Fruit fly (Drosophila melanogaster) whole organism, pupa: ENCODE measurements around the gene Sytbeta.

Experiments
- CG10348 ChIP-seq: fragments of 200-800 bp; sonication (Bioruptor generic); IDR thresholded peaks from 2 replicates; pipeline ENCODE4 v1.3.6; 2022; ENCODE audit warnings: missing biosample characterization, missing genetic modification characterization
- CG12605 ChIP-seq: fragments of 200-800 bp; sonication (Bioruptor generic); IDR thresholded peaks from 2 replicates; pipeline ENCODE4 v1.3.6; 2022; ENCODE audit warnings: missing biosample characterization, missing genetic modification characterization
- CG13204 ChIP-seq: fragments of 200-800 bp; sonication (Bioruptor generic); optimal IDR thresholded peaks from 2 replicates; lab custom pipeline; 2018; ENCODE audit warnings: missing biosample characterization, mild to moderate bottlenecking, missing genetic modification characterization, moderate library complexity
- CG14655 ChIP-seq: fragments of 200-800 bp; sonication (Bioruptor generic); optimal IDR thresholded peaks from 3 replicates; lab custom pipeline; 2017; ENCODE audit warnings: mild to moderate bottlenecking, missing biosample characterization, missing genetic modification reagents, missing genetic modification characterization
- CG15710 ChIP-seq: fragments of 200-800 bp; sonication (Bioruptor generic); optimal IDR thresholded peaks from 2 replicates; lab custom pipeline; 2018; ENCODE audit warnings: missing biosample characterization, mild to moderate bottlenecking, missing genetic modification characterization, moderate library complexity
- CG17806 ChIP-seq: fragments of 200-800 bp; sonication (Bioruptor generic); optimal IDR thresholded peaks from 2 replicates; lab custom pipeline; 2018; ENCODE audit warnings: missing biosample characterization, mild to moderate bottlenecking, missing genetic modification characterization, moderate library complexity
- CG32121 ChIP-seq: fragments of 200-800 bp; sonication (Bioruptor generic); IDR thresholded peaks from 2 replicates; pipeline ENCODE4 v1.3.6; 2022; ENCODE audit warnings: missing biosample characterization, missing genetic modification characterization
- CG34367 ChIP-seq: fragments of 200-800 bp; sonication (Bioruptor generic); optimal IDR thresholded peaks from 2 replicates; lab custom pipeline; 2018; ENCODE audit warnings: missing biosample characterization, mild to moderate bottlenecking, missing genetic modification characterization
- CG4496 ChIP-seq: fragments of 200-800 bp; sonication (Bioruptor generic); IDR thresholded peaks from 3 replicates; pipeline ENCODE4 v1.3.6; 2022; ENCODE audit warnings: missing biosample characterization, missing genetic modification characterization
- CG8159 ChIP-seq: fragments of 200-800 bp; sonication (Bioruptor generic); optimal IDR thresholded peaks from 3 replicates; lab custom pipeline; 2018; ENCODE audit warnings: missing biosample characterization, mild to moderate bottlenecking, missing genetic modification characterization, moderate library complexity
- CG8301 ChIP-seq: fragments of 200-800 bp; sonication (Bioruptor generic); optimal IDR thresholded peaks from 2 replicates; lab custom pipeline; 2018; ENCODE audit warnings: missing biosample characterization, mild to moderate bottlenecking, missing genetic modification characterization
- CG9948 ChIP-seq: fragments of 200-800 bp; sonication (Bioruptor generic); optimal IDR thresholded peaks from 2 replicates; lab custom pipeline; 2018; ENCODE audit warnings: missing biosample characterization, mild to moderate bottlenecking, missing genetic modification characterization, moderate library complexity
- D1 ChIP-seq: fragments of 200-800 bp; sonication (Bioruptor generic); optimal IDR thresholded peaks from 2 replicates; lab custom pipeline; 2018; ENCODE audit warnings: missing biosample characterization, mild to moderate bottlenecking, missing genetic modification characterization, moderate library complexity
- EcR ChIP-seq: fragments of 200-800 bp; sonication (Bioruptor generic); optimal IDR thresholded peaks from 3 replicates; lab custom pipeline; 2019; ENCODE audit warnings: missing biosample characterization, missing genetic modification characterization, mild to moderate bottlenecking, moderate library complexity, missing genetic modification reagents
- Ets98B ChIP-seq: fragments of 200-800 bp; sonication (Bioruptor generic); IDR thresholded peaks from 2 replicates; pipeline ENCODE4 v1.3.6; 2022; ENCODE audit warnings: missing biosample characterization, missing genetic modification characterization
- Pif1A ChIP-seq: fragments of 200-800 bp; sonication (Bioruptor generic); optimal IDR thresholded peaks from 3 replicates; lab custom pipeline; 2016; ENCODE audit warnings: missing biosample characterization, missing genetic modification characterization
- Pif1B ChIP-seq: fragments of 200-800 bp; sonication (Bioruptor generic); optimal IDR thresholded peaks from 3 replicates; lab custom pipeline; 2016; ENCODE audit warnings: missing biosample characterization, missing genetic modification characterization
- Snoo ChIP-seq: fragments of 200-800 bp; sonication (Bioruptor generic); optimal IDR thresholded peaks from 3 replicates; lab custom pipeline; 2017; ENCODE audit warnings: missing biosample characterization, mild to moderate bottlenecking, missing genetic modification characterization, inconsistent platforms
- fd96Ca ChIP-seq: fragments of 200-800 bp; sonication (Bioruptor generic); IDR thresholded peaks from 3 replicates; pipeline ENCODE4 v1.3.6; 2022; ENCODE audit warnings: missing biosample characterization, missing genetic modification characterization
- gl ChIP-seq: fragments of 200-800 bp; sonication (Bioruptor generic); optimal IDR thresholded peaks from 2 replicates; lab custom pipeline; 2018; ENCODE audit warnings: missing biosample characterization, mild to moderate bottlenecking, missing genetic modification characterization
- rn ChIP-seq: fragments of 200-800 bp; sonication (Bioruptor generic); IDR thresholded peaks from 2 replicates; pipeline ENCODE4 v1.3.6; 2022; ENCODE audit warnings: missing biosample characterization, missing genetic modification characterization

The Sytbeta gene

dm6 chr3L:14982675-14983084 is 82.1 kb downstream of the Sytbeta start, which contains the start of gene CG5114:
Gene CG5114 (plus strand): TSS chr3L:14982835.
- TF ChIP-seq CG4496 (peak; percentile 60; the same call in 1 of the 3 replicates), gl (no peak), D1 (tag; lab: Kevin White, UChicago) (no peak), Ets98B (GFP tag; lab: Robert Waterston, UW) (peak; percentile 23; the same call in 1 of the 2 replicates), CG32121 (GFP tag; lab: Robert Waterston, UW) (no peak), rn (GFP tag; lab: Robert Waterston, UW) (no peak), EcR (GFP tag; lab: Kevin White, UChicago) (peak; percentile 6)

DNA sequence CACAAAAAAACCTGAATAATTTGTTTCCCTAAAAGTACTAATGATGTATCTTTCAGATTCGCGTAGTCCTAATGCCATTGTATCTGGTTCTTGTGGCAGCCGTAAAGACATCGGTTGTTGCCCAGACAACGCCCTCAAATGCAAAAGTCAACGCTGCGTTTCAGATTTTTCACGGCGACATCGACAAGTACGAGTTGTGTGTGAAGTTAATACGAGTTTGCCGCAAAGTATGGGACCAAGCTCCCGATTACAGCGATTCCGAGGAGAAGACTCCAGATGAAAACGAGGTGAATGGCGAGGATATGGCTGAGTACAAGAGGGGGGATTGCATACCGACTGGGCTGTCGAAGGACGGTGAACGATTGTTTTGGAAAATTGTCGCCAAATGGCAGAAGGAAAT is 84.7 kb downstream of the Sytbeta start:
- TF ChIP-seq Pif1B (GFP tag; lab: Kevin White, UChicago): no peak
- TF ChIP-seq EcR (GFP tag; lab: Kevin White, UChicago): peak; percentile 66
- TF ChIP-seq CG12605 (GFP tag; lab: Robert Waterston, UW): no peak
- TF ChIP-seq, all 21 proteins: peak for 1

DNA sequence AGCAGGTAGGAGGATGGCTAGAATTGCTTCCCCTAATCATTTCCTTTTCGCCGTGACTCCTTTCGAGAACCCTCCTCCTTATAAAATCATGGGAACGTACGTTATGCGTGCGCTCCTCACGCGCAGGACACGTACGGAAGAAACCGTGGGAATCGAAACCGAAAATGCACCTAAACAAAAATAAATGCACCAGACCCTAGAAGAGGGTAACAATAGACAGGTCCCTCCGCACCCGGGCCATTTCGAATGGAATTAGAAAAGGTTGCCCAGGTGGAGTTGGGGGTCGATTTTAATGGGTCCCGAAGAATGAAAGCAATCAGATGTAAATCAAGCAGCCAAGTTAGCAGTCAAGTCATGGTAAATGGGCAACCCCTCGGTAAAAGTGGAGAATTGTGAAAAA is 85.4 kb downstream of the Sytbeta start, which contains the start of gene CG3349:
TSS of gene CG3349 (plus strand) at position 289 of the 400 bp plus-strand sequence.
- TF ChIP-seq CG32121 (GFP tag; lab: Robert Waterston, UW) (no peak), CG34367 (tag; lab: Kevin White, UChicago) (no peak), D1 (tag; lab: Kevin White, UChicago) (no peak), CG12605 (GFP tag; lab: Robert Waterston, UW) (no peak), CG10348 (GFP tag; lab: Robert Waterston, UW) (no peak), fd96Ca (GFP tag; lab: Robert Waterston, UW) (no peak), Snoo (no peak), CG15710 (tag; lab: Kevin White, UChicago) (no peak), CG8301 (no peak), CG14655 (GFP tag; lab: Kevin White, UChicago) (no peak), Pif1B (GFP tag; lab: Kevin White, UChicago) (no peak), rn (GFP tag; lab: Robert Waterston, UW) (no peak), CG8159 (tag; lab: Kevin White, UChicago) (no peak), CG9948 (no peak)

- TF ChIP-seq CG32121 (GFP tag; lab: Robert Waterston, UW): peak; percentile 39
- TF ChIP-seq fd96Ca (GFP tag; lab: Robert Waterston, UW): peak; percentile 73
- TF ChIP-seq CG4496: 0 out of 3 replicates have a peak, but pooled peaks have one; percentile 38
- TF ChIP-seq Ets98B (GFP tag; lab: Robert Waterston, UW): 0 out of 2 replicates have a peak, but pooled peaks have one; percentile 24
- TF ChIP-seq Pif1A (GFP tag; lab: Kevin White, UChicago): no peak
- TF ChIP-seq gl: no peak
- no peak for TF ChIP-seq CG9948
- peak; percentile 98 for TF ChIP-seq EcR (GFP tag; lab: Kevin White, UChicago)
- TF ChIP-seq CG13204 (GFP tag; lab: Kevin White, UChicago): peak; percentile 3
- TF ChIP-seq, all 21 proteins: peak for 6
Observed at dm6 chr3L:14978496-14978894, 86.3 kb downstream of the Sytbeta start.

DNA sequence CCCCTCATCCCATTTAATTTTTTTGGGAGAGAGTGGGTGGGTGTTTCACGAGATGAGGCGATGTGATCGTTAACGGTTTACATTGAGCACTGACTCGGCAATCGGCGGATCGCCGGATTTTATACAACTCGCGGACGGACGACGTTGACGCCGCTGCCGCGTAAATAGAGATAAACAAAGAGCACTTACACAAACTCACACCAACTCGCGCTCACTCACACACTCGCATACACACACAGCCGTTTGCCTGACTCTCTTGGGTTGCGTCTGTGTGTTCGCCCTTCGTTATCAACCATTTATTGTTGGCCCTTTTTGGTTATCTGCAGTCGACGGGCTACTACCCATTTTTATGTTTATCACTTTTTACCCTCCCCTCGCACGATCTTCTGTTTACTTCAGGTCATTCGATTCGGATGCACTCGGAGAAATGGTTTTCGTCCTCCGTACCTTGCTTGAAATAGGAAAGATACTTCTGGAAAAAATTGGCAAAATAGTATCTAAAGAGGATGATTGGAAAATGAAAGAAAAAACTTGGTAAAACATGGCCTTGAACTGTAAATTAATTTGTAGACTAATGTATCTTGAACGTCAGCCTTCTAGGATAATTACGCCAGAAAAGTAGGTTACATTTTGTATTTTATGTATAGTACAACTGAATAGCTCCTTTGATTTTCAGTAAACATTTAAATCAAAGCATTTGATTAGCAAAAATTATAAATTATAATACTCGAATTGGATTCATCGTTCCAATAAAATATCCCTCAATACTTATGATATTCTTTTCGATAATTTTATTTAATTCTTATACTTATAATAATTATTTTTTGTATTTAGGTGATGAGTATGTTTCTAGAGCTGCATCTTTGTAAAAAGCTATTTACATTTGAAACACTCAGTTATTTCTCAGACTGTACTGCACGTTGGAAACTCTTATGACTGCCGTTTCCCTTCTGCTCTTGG is 87.0 kb downstream of the Sytbeta start:
- no peak for TF ChIP-seq D1 (tag; lab: Kevin White, UChicago)
- peak; percentile 87 for TF ChIP-seq EcR (GFP tag; lab: Kevin White, UChicago)
- peak; percentile 21 for TF ChIP-seq CG34367 (tag; lab: Kevin White, UChicago)
- peak; percentile 27 for TF ChIP-seq Pif1B (GFP tag; lab: Kevin White, UChicago)
- TF ChIP-seq Ets98B (GFP tag; lab: Robert Waterston, UW): no peak; the same call in 1 of the 2 replicates
- TF ChIP-seq CG8301: peak; percentile 2
- no peak for TF ChIP-seq rn (GFP tag; lab: Robert Waterston, UW)
- peak; percentile 15 for TF ChIP-seq CG13204 (GFP tag; lab: Kevin White, UChicago)
- peak; percentile 21 for TF ChIP-seq Pif1A (GFP tag; lab: Kevin White, UChicago)
- no peak for TF ChIP-seq CG32121 (GFP tag; lab: Robert Waterston, UW)
- TF ChIP-seq CG14655 (GFP tag; lab: Kevin White, UChicago): peak; percentile 63
- TF ChIP-seq CG4496: peak; percentile 39; the same call in 1 of the 3 replicates
- TF ChIP-seq gl: no peak
- TF ChIP-seq CG10348 (GFP tag; lab: Robert Waterston, UW): no peak
- TF ChIP-seq Snoo: peak; percentile 64
- TF ChIP-seq CG12605 (GFP tag; lab: Robert Waterston, UW): no peak
- TF ChIP-seq CG17806 (tag; lab: Kevin White, UChicago): peak; percentile 29
- peak; percentile 71 for TF ChIP-seq CG9948
- TF ChIP-seq fd96Ca (GFP tag; lab: Robert Waterston, UW): no peak
- peak; percentile 73 for TF ChIP-seq CG15710 (tag; lab: Kevin White, UChicago)
- peak; percentile 77 for TF ChIP-seq CG8159 (tag; lab: Kevin White, UChicago)

DNA sequence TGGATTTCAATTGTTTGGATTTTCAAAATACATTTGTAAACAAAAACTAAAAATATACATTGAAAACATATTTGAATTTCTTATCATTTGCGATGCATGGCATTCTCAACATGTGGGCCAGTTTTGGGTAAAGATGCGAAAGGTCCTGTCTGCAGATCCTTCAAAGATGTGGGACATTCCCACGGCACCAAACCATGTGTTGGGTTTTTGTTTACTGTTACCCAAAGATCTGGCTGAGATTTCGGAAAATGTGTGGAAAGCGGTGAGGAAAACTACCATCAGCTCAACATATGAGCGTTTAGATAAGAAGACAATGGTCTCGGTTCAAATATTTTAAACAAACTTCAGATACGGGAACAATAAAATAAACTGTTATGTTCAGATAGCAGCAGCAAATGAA is 88.8 kb downstream of the Sytbeta start:
- TF ChIP-seq CG17806 (tag; lab: Kevin White, UChicago) (no peak), CG12605 (GFP tag; lab: Robert Waterston, UW) (no peak), CG4496 (no peak), Pif1A (GFP tag; lab: Kevin White, UChicago) (no peak), CG34367 (tag; lab: Kevin White, UChicago) (no peak), CG13204 (GFP tag; lab: Kevin White, UChicago) (no peak), Pif1B (GFP tag; lab: Kevin White, UChicago) (no peak), CG10348 (GFP tag; lab: Robert Waterston, UW) (no peak), rn (GFP tag; lab: Robert Waterston, UW) (no peak), EcR (GFP tag; lab: Kevin White, UChicago) (no peak), CG32121 (GFP tag; lab: Robert Waterston, UW) (no peak), D1 (tag; lab: Kevin White, UChicago) (no peak), CG15710 (tag; lab: Kevin White, UChicago) (no peak), Ets98B (GFP tag; lab: Robert Waterston, UW) (no peak)
